Worm (Caenorhabditis elegans) whole organism, L1 larva: ENCODE results near the gene rpl-11.1.

Source experiments
- alr-1 ChIP-seq: fragments of 200-800 bp; sonication (Bioruptor generic); optimal IDR thresholded peaks from 2 replicates; lab custom pipeline; 2018; ENCODE audit warnings: borderline replicate concordance, mild to moderate bottlenecking, missing genetic modification characterization, missing compliant biosample characterization
- ces-1 ChIP-seq: fragments of 150-350 bp; optimal IDR thresholded peaks from 2 replicates; lab custom pipeline; 2014; ENCODE audit warnings: missing biosample characterization, missing genetic modification reagents, missing genetic modification characterization
- elt-2 ChIP-seq: sonication (generic microtip); optimal IDR thresholded peaks from 2 replicates; lab custom pipeline; 2016; ENCODE audit warnings: missing genetic modification characterization, mild to moderate bottlenecking, inconsistent platforms, missing compliant biosample characterization, missing genetic modification reagents
- nhr-28 ChIP-seq: fragments of 150-350 bp; optimal IDR thresholded peaks from 2 replicates; lab custom pipeline; 2014; ENCODE audit warnings: missing biosample characterization, missing genetic modification characterization
- skn-1 ChIP-seq: fragments of 150-350 bp; optimal IDR thresholded peaks from 2 replicates; lab custom pipeline; 2014; ENCODE audit warnings: missing biosample characterization, missing genetic modification characterization
- tlp-1 ChIP-seq: fragments of 150-350 bp; optimal IDR thresholded peaks from 2 replicates; lab custom pipeline; 2014; ENCODE audit warnings: missing biosample characterization, missing genetic modification characterization

- no peak for TF ChIP-seq nhr-28 (tag; lab: Kevin White, UChicago)
- no peak for TF ChIP-seq alr-1
- TF ChIP-seq elt-2 (tag; lab: Kevin White, UChicago), result no peak
- no peak for TF ChIP-seq ces-1 (GFP tag; lab: Kevin White, UChicago)
- no peak for TF ChIP-seq tlp-1 (tag; lab: Kevin White, UChicago)
- no peak for TF ChIP-seq skn-1 (tag; lab: Kevin White, UChicago)
Measured at ce11 chrV:3583622-3584021, 2.2 kb downstream of the rpl-11.1 start.
